Worm (Caenorhabditis elegans): Measurements from ENCODE around the gene C07E3.3.

Gene C07E3.3

DNA sequence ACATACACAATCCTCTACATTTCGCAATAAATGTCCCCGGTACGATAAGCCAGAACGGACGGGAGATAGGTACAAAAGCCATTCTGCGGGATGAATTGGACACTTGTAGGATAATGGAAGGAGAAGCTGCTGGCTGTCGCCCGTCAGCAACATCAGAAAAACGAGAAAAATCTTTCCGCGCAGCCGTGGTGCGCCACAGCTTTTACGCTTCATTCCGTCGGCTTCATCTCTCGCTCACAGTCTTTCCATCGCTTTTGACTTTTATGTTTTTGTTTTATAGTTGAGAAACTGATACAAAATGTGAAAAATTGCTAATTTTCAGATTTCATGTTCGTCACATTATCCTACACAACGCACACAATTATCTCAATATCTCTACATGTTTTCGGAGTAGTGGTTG is 11.2 kb downstream of the C07E3.3 start, which contains the start of gene C07E3.10:
C07E3.10 (plus strand) TSS at position 301 of the 400 bp plus-strand sequence.
- TF ChIP-seq fkh-6 (tag; optimal IDR thresholded peaks at IDR 0.05) (no peak), ztf-16 (tag; optimal IDR thresholded peaks at IDR 0.05) (no peak)

ce11 chrII:10345012-10345411 is 12.3 kb downstream of the C07E3.3 start, which contains the start of gene pro-2:
TSS of gene pro-2 (minus strand) at chrII:10345112.
- no peak for TF ChIP-seq sox-2 (GFP tag; IDR thresholded peaks at IDR 0.05)
- no peak for TF ChIP-seq ceh-24 (tag; optimal IDR thresholded peaks at IDR 0.05)
- no peak for TF ChIP-seq unc-42 (tag; optimal IDR thresholded peaks at IDR 0.05)
- TF ChIP-seq lim-6 (tag; optimal IDR thresholded peaks at IDR 0.05) = no peak
- TF ChIP-seq ztf-16 (tag; optimal IDR thresholded peaks at IDR 0.05) = no peak
- no peak for TF ChIP-seq fkh-10 (GFP tag; optimal IDR thresholded peaks at IDR 0.05)
- TF ChIP-seq C38D4.7 (GFP tag; optimal IDR thresholded peaks at IDR 0.05) = no peak
- no peak for TF ChIP-seq ama-1 (optimal IDR thresholded peaks at IDR 0.05)
- TF ChIP-seq che-1 (tag; optimal IDR thresholded peaks at IDR 0.05) = no peak
- TF ChIP-seq Y22D7AL.16 (tag; optimal IDR thresholded peaks at IDR 0.05) = no peak

- peak; percentile 6 for TF ChIP-seq che-1 (tag; optimal IDR thresholded peaks at IDR 0.05)
- peak; percentile 56 for TF ChIP-seq hlh-13 (GFP tag; optimal IDR thresholded peaks at IDR 0.05)
Observed at ce11 chrII:10336151-10336550, 21.2 kb downstream of the C07E3.3 start.

ce11 chrII:10329754-10330153 is 27.6 kb downstream of the C07E3.3 start:
- no peak for TF ChIP-seq dmd-4 (tag; optimal IDR thresholded peaks at IDR 0.05; ENCODE audit: borderline replicate concordance)
- no peak for TF ChIP-seq pros-1 (tag; optimal IDR thresholded peaks at IDR 0.05)
- TF ChIP-seq pqm-1 (tag; optimal IDR thresholded peaks at IDR 0.05) = no peak
- no peak for TF ChIP-seq Y22D7AL.16 (tag; optimal IDR thresholded peaks at IDR 0.05)
- no peak for TF ChIP-seq ttx-3 (tag; optimal IDR thresholded peaks at IDR 0.05)
- TF ChIP-seq ceh-2 (tag; optimal IDR thresholded peaks at IDR 0.05) = no peak
- no peak for TF ChIP-seq unc-55 (GFP tag; optimal IDR thresholded peaks at IDR 0.05)
- no peak for TF ChIP-seq ceh-19 (GFP tag; optimal IDR thresholded peaks at IDR 0.05)
- no peak for TF ChIP-seq ceh-18 (tag; optimal IDR thresholded peaks at IDR 0.05)
- TF ChIP-seq mec-3 (tag; optimal IDR thresholded peaks at IDR 0.05; ENCODE audit: borderline replicate concordance) = no peak

DNA sequence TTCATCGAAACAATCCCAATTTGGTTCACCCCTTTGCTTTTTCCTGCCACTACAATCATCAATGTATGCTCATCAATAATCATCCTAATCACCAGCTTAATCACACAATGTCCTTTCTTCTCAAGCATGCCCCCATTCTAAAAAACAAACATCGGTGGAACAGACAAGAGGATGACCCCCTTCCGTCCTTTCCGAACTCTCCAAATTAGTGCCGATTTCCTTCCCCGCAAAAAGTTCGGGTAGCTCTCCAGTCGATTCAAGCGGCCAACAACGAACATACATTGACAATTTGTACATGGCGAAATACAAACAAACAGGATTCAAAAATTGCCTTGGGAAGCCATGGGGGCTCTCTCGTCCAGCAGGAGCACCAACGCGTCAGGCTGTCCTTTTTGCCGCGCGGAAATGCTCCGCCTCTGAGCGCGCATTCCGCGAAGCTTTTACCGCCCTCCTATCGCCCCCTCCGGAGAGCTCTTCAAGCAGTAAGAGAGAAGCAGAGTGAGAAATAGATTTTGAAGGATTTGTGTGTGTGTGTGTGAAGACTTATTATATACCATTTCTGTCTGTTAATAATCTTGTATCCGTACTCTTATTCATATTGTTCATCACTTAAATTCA is 31.6 kb downstream of the C07E3.3 start, which contains the start of gene appg-1:
appg-1 (plus strand) TSS at position 427 of the 618 bp plus-strand sequence.
- no peak for TF ChIP-seq hlh-15 (tag; optimal IDR thresholded peaks at IDR 0.05)
- no peak for TF ChIP-seq madf-2 (tag; optimal IDR thresholded peaks at IDR 0.05)
- no peak for TF ChIP-seq lin-11 (tag; optimal IDR thresholded peaks at IDR 0.05)
- TF ChIP-seq ceh-18 (tag; optimal IDR thresholded peaks at IDR 0.05) = no peak
- TF ChIP-seq unc-3 (GFP tag; conservative IDR thresholded peaks at IDR 0.05) = no peak
- TF ChIP-seq unc-3 (tag; optimal IDR thresholded peaks at IDR 0.05) = no peak
- no peak for TF ChIP-seq F13H6.1 (tag; optimal IDR thresholded peaks at IDR 0.05)
- no peak for TF ChIP-seq rnt-1 (tag; optimal IDR thresholded peaks at IDR 0.05)
- TF ChIP-seq mec-3 (tag; optimal IDR thresholded peaks at IDR 0.05; ENCODE audit: borderline replicate concordance) = no peak
- no peak for TF ChIP-seq gmeb-2 (tag; optimal IDR thresholded peaks at IDR 0.05)
- no peak for TF ChIP-seq ceh-34 (tag; optimal IDR thresholded peaks at IDR 0.05)
- no peak for TF ChIP-seq ceh-2 (tag; optimal IDR thresholded peaks at IDR 0.05)
- no peak for TF ChIP-seq K02D7.2 (tag; optimal IDR thresholded peaks at IDR 0.05)
- TF ChIP-seq pha-4 (tag; optimal IDR thresholded peaks at IDR 0.05) = no peak
- TF ChIP-seq tbx-2 (tag; optimal IDR thresholded peaks at IDR 0.05) = no peak
- TF ChIP-seq nhr-11 (tag; optimal IDR thresholded peaks at IDR 0.05) = no peak
- TF ChIP-seq ttx-3 (tag; optimal IDR thresholded peaks at IDR 0.05) = no peak
- TF ChIP-seq unc-42 (tag; optimal IDR thresholded peaks at IDR 0.05) = no peak
- no peak for TF ChIP-seq nfya-1 (tag; optimal IDR thresholded peaks at IDR 0.05)
